Worm (Caenorhabditis elegans): ENCODE data around the gene Y53F4B.14.

ce11 chrII:15071571-15071970 is 33.8 kb downstream of the Y53F4B.14 start, which contains the start of gene Y53F4B.18:
- TF ChIP-seq ces-1 (GFP tag; optimal IDR thresholded peaks at IDR 0.05) (no peak), pha-4 (GFP tag; IDR thresholded peaks at IDR 0.05) (no peak), pha-4 (tag; optimal IDR thresholded peaks at IDR 0.05) (no peak), nhr-77 (tag; optimal IDR thresholded peaks at IDR 0.05) (no peak), unc-39 (tag; optimal IDR thresholded peaks at IDR 0.05) (no peak), dmd-8 (GFP tag; IDR thresholded peaks at IDR 0.05) (no peak), pqm-1 (tag; optimal IDR thresholded peaks at IDR 0.05) (no peak), skn-1 (tag; optimal IDR thresholded peaks at IDR 0.05) (no peak), mdt-29 (GFP tag; IDR thresholded peaks at IDR 0.05) (no peak)

All from whole organism, L4 larva.